Worm (Caenorhabditis elegans): ENCODE results near the gene nep-26.
"Not testable (repeated sequence)": the region's sequence is repeated elsewhere in the genome, so short reads cannot be mapped to it uniquely, and the experiment has no call there.

ce11 chrII:10304736-10305135, 4.8 kb upstream of the nep-26 start:
- TF ChIP-seq nfyb-1 (GFP tag; IDR thresholded peaks at IDR 0.05); tlf-1 (GFP tag; optimal IDR thresholded peaks at IDR 0.05); athp-1 (tag; optimal IDR thresholded peaks at IDR 0.05); F39B2.1 (GFP tag; IDR thresholded peaks at IDR 0.05); ccch-3 (GFP tag; optimal IDR thresholded peaks at IDR 0.05); ztf-22 (GFP tag; optimal IDR thresholded peaks at IDR 0.05); T07F8.4 (tag; optimal IDR thresholded peaks at IDR 0.05); tbx-9 (tag; optimal IDR thresholded peaks at IDR 0.05; ENCODE audit: borderline replicate concordance); nfya-2 (GFP tag; IDR thresholded peaks at IDR 0.05); Y79H2A.3 (GFP tag; conservative IDR thresholded peaks at IDR 0.05); madf-10 (tag; optimal IDR thresholded peaks at IDR 0.05); atf-7 (tag; optimal IDR thresholded peaks at IDR 0.05): not testable (repeated sequence)
- TF ChIP-seq tbp1 (GFP tag; optimal IDR thresholded peaks at IDR 0.05) = peak; percentile 85
